Fruit fly (Drosophila melanogaster) whole organism, embryonic: ENCODE measurements around the gene CG1622.
A peak's percentile ranks its signal among the peaks of the same experiment; 100 is the strongest.

Source experiments
- ATbp ChIP-seq: fragments of 200-800 bp; sonication (Bioruptor generic); optimal IDR thresholded peaks from 2 replicates; lab custom pipeline; 2017; ENCODE audit warnings: missing biosample characterization, mild to moderate bottlenecking, missing genetic modification characterization, missing genetic modification reagents
- Bdp1 ChIP-seq: fragments of 200-800 bp; sonication (Bioruptor generic); optimal IDR thresholded peaks from 3 replicates; lab custom pipeline; 2016; ENCODE audit warnings: missing biosample characterization, missing genetic modification characterization
- Bgb ChIP-seq: fragments of 200-800 bp; sonication (Bioruptor generic); IDR thresholded peaks from 2 replicates; pipeline ENCODE4 v1.3.6; 2022; ENCODE audit warnings: missing biosample characterization, missing genetic modification characterization; ENCODE audit not compliant: partially characterized antibody
- C15 ChIP-seq: fragments of 200-800 bp; sonication (Bioruptor generic); IDR thresholded peaks from 3 replicates; pipeline ENCODE4 v1.3.6; 2022; ENCODE audit warnings: missing biosample characterization, missing genetic modification characterization
- CG10321 ChIP-seq: fragments of 200-800 bp; sonication (Bioruptor generic); IDR thresholded peaks from 2 replicates; pipeline ENCODE4 v1.3.6; 2022; ENCODE audit warnings: missing biosample characterization, missing genetic modification characterization
- CG10654 ChIP-seq: fragments of 200-800 bp; sonication (Bioruptor generic); optimal IDR thresholded peaks from 2 replicates; lab custom pipeline; 2016; ENCODE audit warnings: missing biosample characterization, missing genetic modification characterization
- CG12391 ChIP-seq: fragments of 200-800 bp; sonication (Bioruptor generic); optimal IDR thresholded peaks from 3 replicates; lab custom pipeline; 2018; ENCODE audit warnings: missing biosample characterization, mild to moderate bottlenecking, missing genetic modification characterization, moderate library complexity
- CG13287 ChIP-seq: fragments of 200-800 bp; sonication (Bioruptor generic); IDR thresholded peaks from 2 replicates; pipeline ENCODE4 v1.3.6; 2022; ENCODE audit warnings: missing biosample characterization, missing genetic modification characterization; ENCODE audit not compliant: partially characterized antibody
- CG14050 ChIP-seq: fragments of 200-800 bp; sonication (Bioruptor generic); IDR thresholded peaks from 3 replicates; pipeline ENCODE4 v1.3.6; 2022; ENCODE audit warnings: missing biosample characterization, missing genetic modification characterization
- CG15601 ChIP-seq: fragments of 200-800 bp; sonication (Bioruptor generic); optimal IDR thresholded peaks from 3 replicates; lab custom pipeline; 2019; ENCODE audit warnings: missing biosample characterization, mild to moderate bottlenecking, missing genetic modification characterization, moderate library complexity
- CG17328 ChIP-seq: fragments of 200-800 bp; sonication (Bioruptor generic); IDR thresholded peaks from 2 replicates; pipeline ENCODE4 v1.3.6; 2022; ENCODE audit warnings: missing biosample characterization, missing genetic modification characterization
- CG18262 ChIP-seq: fragments of 200-800 bp; optimal IDR thresholded peaks from 3 replicates; lab custom pipeline; 2019; ENCODE audit warnings: missing biosample characterization, mild to moderate bottlenecking, missing genetic modification characterization, moderate library complexity
- CG34224 ChIP-seq: fragments of 200-800 bp; sonication (Bioruptor generic); IDR thresholded peaks from 3 replicates; pipeline ENCODE4 v1.3.6; 2022; ENCODE audit warnings: missing biosample characterization, missing genetic modification characterization; ENCODE audit not compliant: partially characterized antibody
- CG4404 ChIP-seq: fragments of 200-800 bp; sonication (Bioruptor generic); IDR thresholded peaks from 2 replicates; pipeline ENCODE4 v1.3.6; 2022; ENCODE audit warnings: missing biosample characterization, missing genetic modification characterization
- CG5953 ChIP-seq: fragments of 200-800 bp; sonication (Bioruptor generic); IDR thresholded peaks from 2 replicates; pipeline ENCODE4 v1.3.6; 2022; ENCODE audit warnings: missing biosample characterization, missing genetic modification characterization
- CG6791 ChIP-seq: fragments of 200-800 bp; sonication (Bioruptor generic); IDR thresholded peaks from 3 replicates; pipeline ENCODE4 v1.3.6; 2022; ENCODE audit warnings: missing biosample characterization, missing genetic modification characterization; ENCODE audit not compliant: partially characterized antibody
- CG8281 ChIP-seq: fragments of 200-800 bp; sonication (Bioruptor generic); optimal IDR thresholded peaks from 2 replicates; lab custom pipeline; 2018; ENCODE audit warnings: missing biosample characterization, mild to moderate bottlenecking, missing genetic modification characterization, moderate library complexity
- CG9797 ChIP-seq: fragments of 200-800 bp; sonication (Bioruptor generic); optimal IDR thresholded peaks from 3 replicates; lab custom pipeline; 2018; ENCODE audit warnings: missing biosample characterization, mild to moderate bottlenecking, missing genetic modification characterization
- CG9876 ChIP-seq: fragments of 200-800 bp; sonication (Bioruptor generic); optimal IDR thresholded peaks from 2 replicates; lab custom pipeline; 2016; ENCODE audit warnings: missing biosample characterization, missing genetic modification characterization
- D ChIP-seq, 2 experiments: fragments of 200-800 bp in 1 of 2; fragments of >200 bp in 1 of 2; sonication (Bioruptor generic) in 1 of 2; optimal IDR thresholded peaks; 2 replicates in 1 of 2; 3 replicates in 1 of 2; lab custom pipeline; 2017; ENCODE audit warnings: mild to moderate bottlenecking in 1 of 2, missing biosample characterization in 1 of 2, missing genetic modification characterization in 1 of 2, missing genetic modification reagents in 1 of 2
- Deaf1 ChIP-seq: fragments of 200-800 bp; optimal IDR thresholded peaks from 3 replicates; lab custom pipeline; 2019; ENCODE audit warnings: missing biosample characterization, mild to moderate bottlenecking, missing genetic modification characterization, moderate library complexity
- Dip2 ChIP-seq: fragments of 200-800 bp; sonication (Bioruptor generic); IDR thresholded peaks from 2 replicates; pipeline ENCODE4 v1.3.6; 2022; ENCODE audit warnings: missing biosample characterization, missing genetic modification characterization
- Elba2 ChIP-seq: fragments of 200-800 bp; sonication (Bioruptor generic); optimal IDR thresholded peaks from 3 replicates; lab custom pipeline; 2016; ENCODE audit warnings: missing biosample characterization, missing genetic modification characterization
- HLH4C ChIP-seq: fragments of 200-800 bp; sonication (Bioruptor generic); IDR thresholded peaks from 3 replicates; pipeline ENCODE4 v1.3.6; 2022; ENCODE audit warnings: missing biosample characterization, missing genetic modification characterization; ENCODE audit not compliant: partially characterized antibody
- Jarid2 ChIP-seq: fragments of 200-800 bp; sonication (Bioruptor generic); optimal IDR thresholded peaks from 3 replicates; lab custom pipeline; 2017; ENCODE audit warnings: mild to moderate bottlenecking, missing biosample characterization, missing genetic modification reagents, missing genetic modification characterization
- Mad ChIP-seq: fragments of 200-800 bp; sonication (Bioruptor generic); optimal IDR thresholded peaks from 2 replicates; lab custom pipeline; 2016; ENCODE audit warnings: missing biosample characterization, missing genetic modification characterization
- Meics ChIP-seq: fragments of 200-800 bp; sonication (Bioruptor generic); optimal IDR thresholded peaks from 2 replicates; lab custom pipeline; 2017; ENCODE audit warnings: missing biosample characterization, mild to moderate bottlenecking, missing genetic modification characterization
- Mrtf ChIP-seq: fragments of 200-800 bp; sonication (Bioruptor generic); IDR thresholded peaks from 3 replicates; pipeline ENCODE4 v1.3.6; 2022; ENCODE audit warnings: missing biosample characterization, missing genetic modification characterization
- Neu2 ChIP-seq: fragments of 200-800 bp; sonication (Bioruptor generic); optimal IDR thresholded peaks from 3 replicates; lab custom pipeline; 2016; ENCODE audit warnings: missing biosample characterization, missing genetic modification characterization, borderline replicate concordance
- Sox100B ChIP-seq: fragments of 200-800 bp; sonication (Bioruptor generic); optimal IDR thresholded peaks from 3 replicates; lab custom pipeline; 2018; ENCODE audit warnings: missing biosample characterization, mild to moderate bottlenecking, missing genetic modification characterization
- Ssrp ChIP-seq: fragments of 200-800 bp; sonication (Bioruptor generic); optimal IDR thresholded peaks from 2 replicates; lab custom pipeline; 2018; ENCODE audit warnings: missing biosample characterization, mild to moderate bottlenecking, missing genetic modification characterization, moderate library complexity
- Tbp ChIP-seq: fragments of >200 bp; optimal IDR thresholded peaks from 2 replicates; lab custom pipeline; 2018; ENCODE audit warnings: missing biosample characterization, missing genetic modification characterization
- YL-1 ChIP-seq: fragments of 200-800 bp; sonication (Bioruptor generic); optimal IDR thresholded peaks from 3 replicates; lab custom pipeline; 2017; ENCODE audit warnings: missing biosample characterization, mild to moderate bottlenecking, missing genetic modification characterization
- ase ChIP-seq: fragments of 200-800 bp; sonication (Bioruptor generic); IDR thresholded peaks from 3 replicates; pipeline ENCODE4 v1.3.6; 2022; ENCODE audit warnings: missing biosample characterization, missing genetic modification characterization
- chif ChIP-seq, 2 experiments: fragments of 200-800 bp; sonication (Bioruptor generic); optimal IDR thresholded peaks; 3 replicates each; lab custom pipeline; 2016; ENCODE audit warnings: missing biosample characterization in 2 of 2, missing genetic modification characterization in 2 of 2
- chinmo ChIP-seq: fragments of 200-800 bp; sonication (Bioruptor generic); IDR thresholded peaks from 4 replicates; pipeline ENCODE4 v1.3.6; 2022; ENCODE audit warnings: missing biosample characterization, missing genetic modification characterization; ENCODE audit not compliant: partially characterized antibody
- cwo ChIP-seq: fragments of 200-800 bp; sonication (Bioruptor generic); optimal IDR thresholded peaks from 3 replicates; lab custom pipeline; 2017; ENCODE audit warnings: missing biosample characterization, missing genetic modification characterization, mild to moderate bottlenecking, moderate library complexity, missing genetic modification reagents
- dpn ChIP-seq, 2 experiments: fragments of 200-800 bp; sonication (Bioruptor generic); optimal IDR thresholded peaks; 3 replicates each; lab custom pipeline; 2016; ENCODE audit warnings: missing biosample characterization in 2 of 2, missing genetic modification characterization in 2 of 2
- fd102C ChIP-seq: fragments of 200-800 bp; sonication (Bioruptor generic); optimal IDR thresholded peaks from 2 replicates; lab custom pipeline; 2018; ENCODE audit warnings: missing biosample characterization, mild to moderate bottlenecking, missing genetic modification characterization, moderate library complexity
- gro ChIP-seq: fragments of 200-800 bp; sonication (Bioruptor generic); optimal IDR thresholded peaks from 2 replicates; lab custom pipeline; 2016; ENCODE audit warnings: missing biosample characterization, missing genetic modification characterization
- ind ChIP-seq: fragments of 200-800 bp; sonication (Bioruptor generic); optimal IDR thresholded peaks from 3 replicates; lab custom pipeline; 2016; ENCODE audit warnings: missing biosample characterization, missing genetic modification characterization
- mam ChIP-seq: fragments of 200-800 bp; sonication (Bioruptor generic); optimal IDR thresholded peaks from 3 replicates; lab custom pipeline; 2016; ENCODE audit warnings: missing biosample characterization, missing genetic modification characterization
- nau ChIP-seq: fragments of 200-800 bp; sonication (Bioruptor generic); optimal IDR thresholded peaks from 3 replicates; lab custom pipeline; 2017; ENCODE audit warnings: missing biosample characterization, mild to moderate bottlenecking, missing genetic modification characterization, missing genetic modification reagents
- pros ChIP-seq: fragments of 200-800 bp; sonication (Bioruptor generic); optimal IDR thresholded peaks from 3 replicates; lab custom pipeline; 2019; ENCODE audit warnings: missing biosample characterization, mild to moderate bottlenecking, missing genetic modification characterization, moderate library complexity
- psq ChIP-seq: fragments of 200-800 bp; sonication (Bioruptor generic); optimal IDR thresholded peaks from 2 replicates; lab custom pipeline; 2017; ENCODE audit warnings: missing biosample characterization, missing genetic modification characterization
- sd ChIP-seq: fragments of 200-800 bp; sonication (Bioruptor generic); optimal IDR thresholded peaks from 3 replicates; lab custom pipeline; 2018; ENCODE audit warnings: missing biosample characterization, mild to moderate bottlenecking, missing genetic modification characterization, moderate library complexity
- sens ChIP-seq: fragments of 200-800 bp; sonication (Bioruptor generic); peaks from one replicate; lab custom pipeline; 2016; ENCODE audit warnings: missing biosample characterization, missing genetic modification characterization
- sisA ChIP-seq: fragments of 200-800 bp; sonication (Bioruptor generic); IDR thresholded peaks from 2 replicates; pipeline ENCODE4 v1.3.6; 2022; ENCODE audit warnings: missing biosample characterization, missing genetic modification characterization
- sna ChIP-seq: fragments of 200-800 bp; sonication (Bioruptor generic); IDR thresholded peaks from 2 replicates; pipeline ENCODE4 v1.3.6; 2022; ENCODE audit warnings: missing biosample characterization, missing genetic modification characterization; ENCODE audit not compliant: partially characterized antibody
- tup ChIP-seq: fragments of 200-800 bp; sonication (Bioruptor generic); optimal IDR thresholded peaks from 2 replicates; lab custom pipeline; 2016; ENCODE audit warnings: missing biosample characterization, mild to moderate bottlenecking, missing genetic modification characterization, moderate library complexity

The CG1622 gene

DNA sequence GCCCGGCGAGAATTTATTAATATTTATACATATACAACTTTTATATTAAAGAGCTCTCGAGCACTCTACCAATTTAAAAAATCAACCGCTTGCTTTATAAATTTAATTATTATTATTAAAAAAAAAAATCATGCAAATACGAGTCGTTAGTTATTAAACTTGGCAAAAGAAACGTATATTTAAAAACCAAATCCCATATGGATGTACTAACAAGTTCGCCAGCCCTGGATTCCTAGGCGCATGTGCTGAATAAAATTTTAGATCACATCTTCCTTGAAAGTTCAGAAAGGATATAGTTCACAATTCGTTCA is 38.2 kb upstream of the CG1622 start, which contains the start of gene comt (continued):
- TF ChIP-seq D (optimal IDR thresholded peaks at IDR 0.05; lab: Kevin White, UChicago) (no peak), D (GFP tag; optimal IDR thresholded peaks at IDR 0.05; lab: Kevin White, UChicago) (peak; percentile 48), CG18262 (tag; lab: Kevin White, UChicago) (peak; percentile 75), CG10654 (GFP tag; lab: Kevin White, UChicago) (peak; percentile 40), C15 (GFP tag; lab: Robert Waterston, UW) (no peak), sisA (GFP tag; lab: Robert Waterston, UW) (no peak), YL-1 (GFP tag; lab: Kevin White, UChicago) (no peak), Mad (no peak), Deaf1 (tag; lab: Kevin White, UChicago) (no peak), chif (GFP tag; optimal IDR thresholded peaks at IDR 0.05; lab: Kevin White, UChicago) (no peak), CG5953 (GFP tag; lab: Robert Waterston, UW) (peak; percentile 53; the same call in 1 of the 2 replicates), fd102C (GFP tag; lab: Kevin White, UChicago) (no peak), HLH4C (GFP tag; lab: Robert Waterston, UW) (no peak), gro (GFP tag; lab: Kevin White, UChicago) (no peak), pros (GFP tag; lab: Kevin White, UChicago) (no peak), ATbp (GFP tag; lab: Kevin White, UChicago) (peak; percentile 35), CG8281 (tag; lab: Kevin White, UChicago) (peak; percentile 1), CG9797 (GFP tag; lab: Kevin White, UChicago) (no peak), Jarid2 (GFP tag; lab: Kevin White, UChicago) (no peak), Meics (GFP tag; lab: Kevin White, UChicago) (no peak), CG10321 (GFP tag; lab: Robert Waterston, UW) (no peak), Mrtf (GFP tag; lab: Robert Waterston, UW) (no peak), chinmo (no peak), ind (GFP tag; lab: Kevin White, UChicago) (peak; percentile 40), Bdp1 (no peak), Elba2 (GFP tag; lab: Kevin White, UChicago) (no peak), ase (GFP tag; lab: Robert Waterston, UW) (0 out of 3 replicates have a peak, but pooled peaks have one; percentile 36), Ssrp (tag; lab: Kevin White, UChicago) (peak; percentile 68), psq (GFP tag; lab: Kevin White, UChicago) (no peak), CG13287 (GFP tag; lab: Robert Waterston, UW) (no peak), dpn (GFP tag; optimal IDR thresholded peaks at IDR 0.05; lab: Kevin White, UChicago) (peak in 1 of 2 experiments; percentile 57), CG34224 (GFP tag; lab: Robert Waterston, UW) (no peak), CG15601 (peak; percentile 70), Neu2 (GFP tag; lab: Kevin White, UChicago) (no peak), mam (no peak), Dip2 (GFP tag; lab: Robert Waterston, UW) (no peak), CG9876 (no peak), Sox100B (GFP tag; lab: Kevin White, UChicago) (peak; percentile 79), CG4404 (no peak), CG17328 (GFP tag; lab: Robert Waterston, UW) (peak; percentile 42; the same call in 1 of the 2 replicates), CG6791 (GFP tag; lab: Robert Waterston, UW) (no peak), Tbp (GFP tag; lab: Kevin White, UChicago) (no peak), tup (GFP tag; lab: Kevin White, UChicago) (no peak), sna (no peak), sd (tag; lab: Kevin White, UChicago) (no peak), CG12391 (peak; percentile 87), CG14050 (GFP tag; lab: Robert Waterston, UW) (peak; percentile 49; the same call in 1 of the 3 replicates), cwo (GFP tag; lab: Kevin White, UChicago) (peak; percentile 27), Bgb (GFP tag; lab: Robert Waterston, UW) (no peak), nau (GFP tag; lab: Kevin White, UChicago) (no peak), sens (GFP tag; lab: Kevin White, UChicago) (peak; percentile 76)
